Fruit fly (Drosophila melanogaster): ENCODE results near the gene Mob2.

The Mob2 gene

DNA sequence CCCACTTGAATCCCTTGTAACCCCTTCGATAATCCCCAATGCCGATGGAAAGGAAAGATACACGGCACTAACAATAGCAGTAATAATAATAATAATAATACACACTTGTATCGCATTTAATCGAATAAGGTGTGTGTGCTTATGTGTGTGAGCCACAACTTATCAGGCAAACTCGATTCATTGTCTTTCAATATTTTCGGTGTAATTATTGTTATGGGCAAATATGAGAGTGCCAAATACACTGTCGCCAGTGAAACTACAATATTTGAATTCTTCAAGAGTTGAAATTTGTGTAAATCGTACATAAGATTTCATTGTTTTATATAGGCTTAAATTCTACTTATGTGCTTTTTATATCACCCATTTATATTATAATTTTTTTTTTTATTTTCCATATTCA lies 45.8 kb downstream of the Mob2 start:
- TF ChIP-seq EcR (GFP tag; optimal IDR thresholded peaks at IDR 0.05) (no peak), psq (optimal IDR thresholded peaks at IDR 0.05) (no peak), Dll (optimal IDR thresholded peaks at IDR 0.05) (no peak), CG8478 (optimal IDR thresholded peaks at IDR 0.05) (no peak), pan (optimal IDR thresholded peaks at IDR 0.05) (no peak), usp (GFP tag; optimal IDR thresholded peaks at IDR 0.05) (no peak)

DNA sequence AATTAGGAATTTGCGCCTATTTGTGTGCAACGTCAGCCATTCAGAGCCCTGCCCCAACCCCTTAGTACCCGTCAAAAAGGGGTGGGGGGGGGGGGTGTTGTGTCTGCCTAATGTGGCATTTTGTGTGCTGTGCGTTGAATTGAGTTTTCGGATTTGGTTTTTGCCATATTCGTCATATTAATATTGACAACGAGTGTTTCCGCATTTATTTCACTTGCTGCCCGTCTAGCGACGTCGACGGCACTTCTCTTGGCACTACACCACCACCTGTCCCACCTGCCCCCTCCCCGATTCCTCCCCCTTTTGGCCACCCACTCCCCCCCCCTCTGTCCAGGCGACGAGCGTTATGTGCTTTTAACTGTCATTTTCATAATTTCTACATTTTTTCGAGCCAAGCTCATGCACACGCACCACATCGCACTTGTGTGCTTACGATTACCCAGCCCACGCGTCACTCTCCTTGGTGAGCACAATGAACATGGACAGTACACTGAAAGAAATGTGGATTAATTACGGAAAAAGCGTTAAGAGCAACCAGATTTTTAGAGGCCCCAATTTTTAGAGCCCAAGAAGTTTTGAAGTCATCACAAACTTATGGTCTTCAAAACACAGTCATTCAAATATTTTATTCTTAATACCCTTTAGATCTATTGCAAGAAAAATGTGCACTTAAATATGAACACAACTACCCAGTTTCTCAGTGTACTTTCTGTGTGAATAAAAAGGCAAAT lies 46.5 kb downstream of the Mob2 start:
- TF ChIP-seq psq (optimal IDR thresholded peaks at IDR 0.05): no peak
- TF ChIP-seq pan (optimal IDR thresholded peaks at IDR 0.05): no peak
- TF ChIP-seq EcR (GFP tag; optimal IDR thresholded peaks at IDR 0.05): no peak

DNA sequence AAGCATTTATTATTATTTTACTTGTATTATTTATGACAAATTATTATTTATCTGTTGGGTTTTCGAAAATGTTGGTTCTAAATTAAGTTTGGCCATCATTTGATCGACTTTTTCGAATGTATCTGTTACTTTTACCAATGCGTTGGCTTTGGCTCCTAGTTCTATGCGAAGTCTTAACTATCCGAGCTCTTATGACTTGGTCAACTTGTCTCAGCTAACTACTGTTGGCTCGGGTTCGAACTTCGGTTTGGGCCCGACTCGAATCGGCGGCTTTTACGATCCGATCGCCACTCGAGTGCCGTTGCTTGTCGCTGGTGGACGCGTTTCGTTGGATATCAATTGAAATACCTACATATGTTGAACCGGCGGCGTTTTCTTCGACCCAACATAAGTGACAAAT lies 48.6 kb downstream of the Mob2 start, which contains the start of gene CG7512:
Gene CG7512, plus strand, starts transcription at position 301 of the 400 bp plus-strand sequence.
- TF ChIP-seq pan (optimal IDR thresholded peaks at IDR 0.05): no peak
- TF ChIP-seq CG8478 (optimal IDR thresholded peaks at IDR 0.05): no peak
- no peak for TF ChIP-seq psq (optimal IDR thresholded peaks at IDR 0.05)
- no peak for TF ChIP-seq Dll (optimal IDR thresholded peaks at IDR 0.05)
- TF ChIP-seq usp (GFP tag; optimal IDR thresholded peaks at IDR 0.05): no peak
- TF ChIP-seq EcR (GFP tag; optimal IDR thresholded peaks at IDR 0.05): no peak

DNA sequence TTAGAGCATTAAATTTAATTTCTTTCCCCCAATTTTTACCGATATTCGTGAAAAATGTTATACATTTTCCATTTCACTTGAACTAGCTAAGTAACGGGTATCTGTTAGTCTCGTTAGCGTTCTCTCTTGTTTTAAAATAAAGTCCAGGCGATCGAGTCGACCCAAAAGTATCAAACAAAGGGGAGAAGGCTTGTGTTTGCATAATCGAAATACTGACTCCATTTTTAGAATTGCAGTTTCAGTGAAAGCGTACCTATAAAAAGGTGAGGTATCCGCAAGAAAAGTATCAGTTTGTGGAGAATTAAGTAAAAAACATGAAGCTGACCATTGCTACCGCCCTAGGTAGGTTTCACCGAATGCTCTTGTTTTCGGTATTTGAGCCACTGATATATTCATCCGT lies 50.1 kb downstream of the Mob2 start, which contains the start of gene Sgs3:
Gene Sgs3, plus strand, starts transcription at position 301 of the 400 bp plus-strand sequence.
- no peak for TF ChIP-seq CG8478 (optimal IDR thresholded peaks at IDR 0.05)
- TF ChIP-seq pan (optimal IDR thresholded peaks at IDR 0.05): no peak

DNA sequence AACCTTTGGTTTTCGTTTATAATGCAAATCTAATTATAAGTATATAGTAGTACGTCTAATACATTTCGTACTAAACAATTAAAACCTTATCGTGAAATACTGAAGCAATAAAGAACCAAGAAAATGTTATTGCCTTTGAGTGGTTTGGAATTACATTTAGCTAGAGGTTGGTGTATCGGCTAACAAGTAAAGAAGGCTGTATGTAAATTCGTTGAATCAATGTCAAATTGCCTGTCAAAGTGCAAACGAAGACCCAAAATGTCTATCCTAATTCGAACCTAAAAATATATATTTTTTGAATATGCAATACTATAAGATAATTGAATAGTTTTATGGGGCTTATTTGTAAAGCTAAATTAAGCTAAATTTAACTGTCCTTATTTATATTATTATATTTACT lies 50.8 kb downstream of the Mob2 start:
- TF ChIP-seq Dll (optimal IDR thresholded peaks at IDR 0.05): no peak
- TF ChIP-seq psq (optimal IDR thresholded peaks at IDR 0.05): no peak
- TF ChIP-seq pan (optimal IDR thresholded peaks at IDR 0.05): no peak
- no peak for TF ChIP-seq EcR (GFP tag; optimal IDR thresholded peaks at IDR 0.05)
- TF ChIP-seq CG8478 (optimal IDR thresholded peaks at IDR 0.05): no peak
- TF ChIP-seq usp (GFP tag; optimal IDR thresholded peaks at IDR 0.05): no peak

DNA sequence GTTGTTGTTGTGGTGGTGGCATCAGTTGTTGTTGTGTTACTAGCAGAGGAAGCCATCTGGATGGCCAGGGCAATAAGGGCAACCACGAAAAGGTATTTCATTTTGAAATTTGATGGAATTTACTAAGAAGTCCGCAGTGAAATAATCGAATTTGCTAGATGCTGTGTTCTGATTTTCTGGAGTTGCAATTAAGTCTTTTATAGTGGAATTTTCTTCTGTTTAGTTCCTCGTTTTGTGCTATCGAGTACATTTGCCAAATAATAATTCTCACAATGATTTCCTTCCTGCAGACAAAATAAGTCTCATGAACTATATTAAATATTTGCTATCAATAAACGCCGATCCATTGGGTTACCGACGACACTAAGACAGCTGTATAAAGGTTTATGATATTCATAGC lies 51.5 kb downstream of the Mob2 start, which contains the start of gene CG33272:
Gene CG33272, minus strand, starts transcription at position 101 of the 400 bp plus-strand sequence.
- TF ChIP-seq psq (optimal IDR thresholded peaks at IDR 0.05) (no peak), usp (GFP tag; optimal IDR thresholded peaks at IDR 0.05) (no peak), EcR (GFP tag; optimal IDR thresholded peaks at IDR 0.05) (no peak), CG8478 (optimal IDR thresholded peaks at IDR 0.05) (no peak), pan (optimal IDR thresholded peaks at IDR 0.05) (no peak), Dll (optimal IDR thresholded peaks at IDR 0.05) (no peak)

DNA sequence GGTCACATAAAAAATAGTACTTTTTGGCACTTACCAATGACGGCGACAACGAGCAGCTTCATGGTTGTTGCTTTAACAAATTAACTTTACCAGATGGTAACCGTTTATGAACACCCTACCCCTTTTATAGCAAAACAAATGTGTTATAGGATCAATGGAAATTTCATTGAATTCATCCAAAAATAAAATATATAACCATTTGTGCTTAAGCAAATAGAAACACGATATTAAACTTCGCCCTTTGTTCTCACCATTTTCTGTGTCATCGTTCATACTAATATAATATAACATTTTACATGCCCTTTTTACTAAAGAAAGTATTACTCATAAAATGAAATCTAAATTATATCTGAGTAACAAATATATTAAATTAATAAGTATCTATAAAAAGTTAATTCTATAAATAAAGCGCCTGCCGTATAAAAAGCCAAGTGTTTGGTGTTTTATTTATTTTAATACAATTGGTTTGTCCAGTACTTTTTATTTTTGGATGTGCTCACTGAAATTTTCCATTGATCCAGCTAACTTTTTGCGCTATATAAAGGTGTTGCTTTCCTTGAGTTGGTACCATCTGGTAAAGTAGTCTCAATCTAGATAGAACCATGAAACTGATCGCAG lies 52.6 kb downstream of the Mob2 start, which contains the start of the genes Sgs8 and Sgs7:
Gene Sgs8, minus strand, starts transcription at position 101 of the 618 bp plus-strand sequence.
Gene Sgs7, plus strand, starts transcription at position 568 of the 618 bp plus-strand sequence.
- no peak for TF ChIP-seq Dll (optimal IDR thresholded peaks at IDR 0.05)

DNA sequence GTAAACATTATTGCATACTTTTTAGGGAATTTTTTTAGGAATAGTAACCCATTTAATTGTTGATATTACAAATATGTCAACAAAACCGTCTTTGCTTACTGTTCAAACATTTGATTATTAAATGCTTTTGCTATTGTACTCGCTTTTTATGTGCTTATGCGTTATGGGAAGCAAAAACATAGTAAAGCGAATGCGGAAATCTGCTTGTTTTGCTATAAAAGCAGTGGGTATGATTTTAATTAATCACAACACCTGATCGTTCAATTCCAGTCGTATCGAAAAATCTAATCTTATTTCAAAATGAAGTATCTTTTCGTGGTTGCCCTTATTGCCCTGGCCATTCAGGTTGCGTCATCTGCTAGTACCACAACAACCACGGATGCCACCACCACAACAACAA lies 53.7 kb downstream of the Mob2 start, which contains the start of gene CG33500:
Gene CG33500, plus strand, starts transcription at position 301 of the 400 bp plus-strand sequence.
- TF ChIP-seq usp (GFP tag; optimal IDR thresholded peaks at IDR 0.05): no peak
- TF ChIP-seq EcR (GFP tag; optimal IDR thresholded peaks at IDR 0.05): no peak
- TF ChIP-seq pan (optimal IDR thresholded peaks at IDR 0.05): no peak
- TF ChIP-seq psq (optimal IDR thresholded peaks at IDR 0.05): no peak
- no peak for TF ChIP-seq CG8478 (optimal IDR thresholded peaks at IDR 0.05)
- no peak for TF ChIP-seq Dll (optimal IDR thresholded peaks at IDR 0.05)

DNA sequence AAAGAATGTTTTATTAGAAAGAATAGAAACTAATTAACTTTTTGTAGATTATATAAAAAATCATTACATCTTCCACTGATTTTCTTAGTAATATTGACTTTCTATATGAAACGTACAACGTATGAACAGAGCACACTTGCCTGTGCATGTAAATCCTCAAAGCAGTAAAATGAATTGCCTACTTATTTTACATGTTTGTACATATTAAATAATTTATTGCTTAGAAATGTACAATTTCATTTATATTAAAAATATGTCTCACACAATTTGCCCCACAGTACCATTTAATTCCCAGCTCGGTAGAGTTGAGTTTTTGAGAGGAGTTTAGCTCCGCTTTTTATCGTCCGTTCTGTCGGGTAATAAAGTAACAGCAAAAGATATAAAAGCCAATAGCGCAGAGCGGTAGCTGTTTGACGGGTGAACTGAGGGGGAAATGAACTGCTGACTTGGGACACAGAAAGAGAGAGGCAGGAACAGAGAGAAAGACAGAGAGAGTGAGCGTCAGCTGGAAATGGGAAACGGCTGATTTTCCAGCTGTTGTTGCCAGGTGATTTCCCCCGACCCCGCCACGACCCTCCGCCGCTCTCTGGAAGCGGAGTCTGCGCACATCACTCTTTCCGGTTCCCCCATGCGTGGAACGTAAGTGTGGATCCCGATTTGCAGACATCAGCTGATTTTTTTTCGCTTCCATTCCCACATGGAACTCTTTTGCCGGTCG lies 68.8 kb downstream of the Mob2 start:
- peak in 1 of 2 experiments; percentile 51 for TF ChIP-seq EcR (GFP tag; optimal IDR thresholded peaks at IDR 0.05)
- no peak for TF ChIP-seq Dll (optimal IDR thresholded peaks at IDR 0.05)

DNA sequence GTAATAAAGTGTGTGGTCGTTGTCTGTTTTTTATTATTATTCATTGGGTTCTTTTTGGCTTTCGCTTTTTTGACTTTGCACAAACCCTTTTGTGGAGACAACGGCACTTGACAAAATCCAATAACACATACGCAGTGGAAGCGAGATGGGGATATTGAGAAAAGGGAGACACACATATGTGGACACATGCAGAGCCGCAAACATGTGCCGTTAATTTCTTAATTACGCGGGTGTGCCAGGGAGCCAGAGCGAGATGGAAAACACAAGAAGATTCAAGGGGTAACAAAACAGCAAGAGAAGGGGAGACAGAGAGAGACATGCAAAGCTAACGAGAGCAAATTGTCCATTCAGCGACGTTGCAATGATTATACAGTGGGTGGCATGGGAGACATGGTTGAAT lies 69.6 kb downstream of the Mob2 start:
- TF ChIP-seq psq (optimal IDR thresholded peaks at IDR 0.05) (no peak), pan (optimal IDR thresholded peaks at IDR 0.05) (no peak), CG8478 (optimal IDR thresholded peaks at IDR 0.05) (no peak)

DNA sequence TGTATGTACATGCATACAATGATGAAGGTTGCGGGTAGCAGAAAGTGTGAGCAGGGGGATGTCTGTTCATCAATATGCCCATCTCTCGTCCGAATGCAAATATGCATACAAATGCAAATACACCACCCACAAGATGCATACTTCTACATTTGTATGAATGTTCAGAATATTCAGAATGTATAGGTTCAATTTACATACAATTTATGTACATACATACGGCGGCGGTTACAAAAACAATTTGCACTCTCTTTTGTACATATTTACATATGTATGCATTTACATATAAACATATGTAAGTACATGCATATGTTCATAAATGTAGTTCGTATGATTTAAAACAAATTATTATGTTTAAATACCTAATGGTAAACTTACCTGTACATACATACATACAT lies 70.2 kb downstream of the Mob2 start:
- TF ChIP-seq Dll (optimal IDR thresholded peaks at IDR 0.05) (no peak), CG8478 (optimal IDR thresholded peaks at IDR 0.05) (no peak), usp (GFP tag; optimal IDR thresholded peaks at IDR 0.05) (no peak), psq (optimal IDR thresholded peaks at IDR 0.05) (no peak)

DNA sequence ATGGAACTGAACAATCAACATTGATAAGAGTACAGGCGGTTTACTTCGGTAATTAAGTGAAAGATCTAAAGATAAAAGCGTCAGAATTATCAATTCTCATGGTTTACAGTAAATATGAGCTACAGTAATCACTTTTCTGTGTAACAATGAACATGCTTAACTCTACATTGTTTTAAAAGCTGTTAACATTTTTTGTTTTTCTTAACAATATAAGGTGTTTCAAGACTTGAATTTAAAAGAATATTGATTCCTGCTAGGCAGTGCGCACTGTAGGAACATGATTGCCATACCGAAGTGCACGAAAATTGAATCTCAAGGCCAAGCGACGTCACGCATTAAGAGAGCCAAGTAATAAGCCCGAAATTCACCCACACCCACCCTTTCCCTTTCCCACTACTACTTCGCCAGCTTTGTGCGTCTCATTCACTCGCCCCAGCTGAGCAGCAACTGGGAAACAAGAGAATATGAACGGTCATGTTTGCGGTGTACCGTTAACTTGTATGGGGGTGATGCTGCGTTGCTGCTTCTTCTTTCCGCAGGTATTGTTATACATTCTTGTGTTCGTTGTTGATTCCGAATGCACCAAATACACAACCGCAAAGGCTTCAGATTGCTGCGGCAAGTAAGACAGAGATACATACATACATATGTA lies 70.7 kb downstream of the Mob2 start:
- TF ChIP-seq psq (optimal IDR thresholded peaks at IDR 0.05): no peak
- no peak for TF ChIP-seq EcR (GFP tag; optimal IDR thresholded peaks at IDR 0.05)
- TF ChIP-seq Dll (optimal IDR thresholded peaks at IDR 0.05): no peak
- TF ChIP-seq CG8478 (optimal IDR thresholded peaks at IDR 0.05): no peak
- no peak for TF ChIP-seq pan (optimal IDR thresholded peaks at IDR 0.05)
- no peak for TF ChIP-seq usp (GFP tag; optimal IDR thresholded peaks at IDR 0.05)

Measured in whole organism.